Fruit fly (Drosophila melanogaster) whole organism, embryonic: ENCODE results near the gene aqz.
A peak's percentile ranks its signal among the peaks of the same experiment; 100 is the strongest.

Experiments
- BEAF-32 ChIP-seq: fragments of 200-800 bp; sonication (Bioruptor generic); optimal IDR thresholded peaks from 3 replicates; lab custom pipeline; 2017; ENCODE audit warnings: missing biosample characterization, missing genetic modification characterization, mild to moderate bottlenecking, moderate library complexity, missing genetic modification reagents
- CG11398 ChIP-seq: fragments of 200-800 bp; sonication (Bioruptor generic); optimal IDR thresholded peaks from 2 replicates; lab custom pipeline; 2016; ENCODE audit warnings: missing biosample characterization, missing genetic modification characterization
- CG11504 ChIP-seq: fragments of 200-800 bp; sonication (Bioruptor generic); optimal IDR thresholded peaks from 3 replicates; lab custom pipeline; 2019; ENCODE audit warnings: missing biosample characterization, mild to moderate bottlenecking, missing genetic modification characterization, moderate library complexity
- CG12744 ChIP-seq: fragments of 200-800 bp; sonication (Bioruptor generic); optimal IDR thresholded peaks from 2 replicates; lab custom pipeline; 2016; ENCODE audit warnings: missing biosample characterization, missing genetic modification characterization
- CG14014 ChIP-seq: fragments of 200-800 bp; sonication (Bioruptor generic); IDR thresholded peaks from 2 replicates; pipeline ENCODE4 v1.3.6; 2022; ENCODE audit warnings: missing biosample characterization, missing genetic modification characterization
- CG15696 ChIP-seq: fragments of 200-800 bp; sonication (Bioruptor generic); optimal IDR thresholded peaks from 2 replicates; lab custom pipeline; 2019; ENCODE audit warnings: missing biosample characterization, mild to moderate bottlenecking, missing genetic modification characterization, moderate library complexity
- CG18599 ChIP-seq: fragments of 200-800 bp; sonication (Bioruptor generic); optimal IDR thresholded peaks from 3 replicates; lab custom pipeline; 2017; ENCODE audit warnings: missing biosample characterization, missing genetic modification characterization, mild to moderate bottlenecking, moderate library complexity, missing genetic modification reagents
- CG32767 ChIP-seq: fragments of 200-800 bp; sonication (Bioruptor generic); IDR thresholded peaks from 2 replicates; pipeline ENCODE4 v1.3.6; 2022; ENCODE audit warnings: missing biosample characterization, missing genetic modification characterization
- CG32772 ChIP-seq: fragments of 200-800 bp; sonication (Bioruptor generic); IDR thresholded peaks from 2 replicates; pipeline ENCODE4 v1.3.6; 2022; ENCODE audit warnings: missing biosample characterization, missing genetic modification characterization
- CG4730 ChIP-seq: fragments of 200-800 bp; sonication (Bioruptor generic); IDR thresholded peaks from 2 replicates; pipeline ENCODE4 v1.3.6; 2022; ENCODE audit warnings: missing biosample characterization, missing genetic modification characterization
- CG4854 ChIP-seq: fragments of 200-800 bp; sonication (Bioruptor generic); optimal IDR thresholded peaks from 2 replicates; lab custom pipeline; 2016; ENCODE audit warnings: missing biosample characterization, missing genetic modification characterization, inconsistent platforms
- CG5245 ChIP-seq: fragments of 200-800 bp; sonication (Bioruptor generic); optimal IDR thresholded peaks from 3 replicates; lab custom pipeline; 2016; ENCODE audit warnings: missing biosample characterization, missing genetic modification characterization
- CG6175 ChIP-seq: fragments of 200-800 bp; sonication (Bioruptor generic); IDR thresholded peaks from 3 replicates; pipeline ENCODE4 v1.3.6; 2022; ENCODE audit warnings: missing biosample characterization, missing genetic modification characterization
- CG7839 ChIP-seq: fragments of 200-800 bp; sonication (Bioruptor generic); optimal IDR thresholded peaks from 3 replicates; lab custom pipeline; 2018; ENCODE audit warnings: missing biosample characterization, mild to moderate bottlenecking, missing genetic modification characterization, moderate library complexity
- CG8388 ChIP-seq: fragments of 200-800 bp; sonication (Bioruptor generic); optimal IDR thresholded peaks from 2 replicates; lab custom pipeline; 2019; ENCODE audit warnings: missing biosample characterization, mild to moderate bottlenecking, missing genetic modification characterization, moderate library complexity
- CG8478 ChIP-seq: fragments of >200 bp; optimal IDR thresholded peaks from 2 replicates; lab custom pipeline; 2018
- CTCF ChIP-seq: fragments of 200-800 bp; sonication (Bioruptor generic); optimal IDR thresholded peaks from 2 replicates; lab custom pipeline; 2017; ENCODE audit warnings: missing biosample characterization, mild to moderate bottlenecking, missing genetic modification characterization, moderate library complexity
- Camta ChIP-seq: fragments of 200-800 bp; sonication (Bioruptor generic); optimal IDR thresholded peaks from 2 replicates; lab custom pipeline; 2016; ENCODE audit warnings: missing biosample characterization, missing genetic modification characterization
- CkIIα-i1 ChIP-seq: fragments of 200-800 bp; sonication (Bioruptor generic); IDR thresholded peaks from 2 replicates; pipeline ENCODE4 v1.3.6; 2022; ENCODE audit warnings: missing biosample characterization, missing genetic modification characterization
- Ets65A ChIP-seq: fragments of 200-800 bp; sonication (Bioruptor generic); peaks from one replicate; lab custom pipeline; 2016; ENCODE audit warnings: missing biosample characterization, missing genetic modification characterization
- Fer2 ChIP-seq: fragments of 200-800 bp; sonication (Bioruptor generic); optimal IDR thresholded peaks from 2 replicates; lab custom pipeline; 2018; ENCODE audit warnings: missing biosample characterization, mild to moderate bottlenecking, missing genetic modification characterization, moderate library complexity
- HHEX ChIP-seq: fragments of 200-800 bp; sonication (Bioruptor generic); optimal IDR thresholded peaks from 3 replicates; lab custom pipeline; 2017; ENCODE audit warnings: missing biosample characterization, mild to moderate bottlenecking, missing genetic modification characterization, missing genetic modification reagents
- Hsf ChIP-seq: fragments of 200-800 bp; sonication (Bioruptor generic); optimal IDR thresholded peaks from 3 replicates; lab custom pipeline; 2016; ENCODE audit warnings: missing biosample characterization, missing genetic modification characterization
- Max ChIP-seq: fragments of 200-800 bp; sonication (Bioruptor generic); optimal IDR thresholded peaks from 2 replicates; lab custom pipeline; 2016; ENCODE audit warnings: missing biosample characterization, mild to moderate bottlenecking, missing genetic modification characterization
- Nf-YB ChIP-seq: fragments of 200-800 bp; sonication (Bioruptor generic); optimal IDR thresholded peaks from 3 replicates; lab custom pipeline; 2019; ENCODE audit warnings: missing biosample characterization, mild to moderate bottlenecking, missing genetic modification characterization, moderate library complexity
- Oli ChIP-seq: fragments of 200-800 bp; sonication (Bioruptor generic); optimal IDR thresholded peaks from 2 replicates; lab custom pipeline; 2018; ENCODE audit warnings: missing biosample characterization, mild to moderate bottlenecking, missing genetic modification characterization, moderate library complexity
- Ravus ChIP-seq: fragments of 200-800 bp; sonication (Bioruptor generic); IDR thresholded peaks from 2 replicates; pipeline ENCODE4 v1.3.6; 2022; ENCODE audit warnings: missing biosample characterization, missing genetic modification characterization
- Sry-δ ChIP-seq: fragments of 200-800 bp; sonication (Bioruptor generic); optimal IDR thresholded peaks from 2 replicates; lab custom pipeline; 2016; ENCODE audit warnings: missing biosample characterization, missing genetic modification characterization
- ab ChIP-seq: fragments of 200-800 bp; sonication (Bioruptor generic); optimal IDR thresholded peaks from 2 replicates; lab custom pipeline; 2016; ENCODE audit warnings: missing biosample characterization, missing genetic modification characterization
- ara ChIP-seq: fragments of 200-800 bp; sonication (Bioruptor generic); IDR thresholded peaks from 2 replicates; pipeline ENCODE4 v1.3.6; 2022; ENCODE audit warnings: missing biosample characterization, missing genetic modification characterization
- ase ChIP-seq: fragments of 200-800 bp; sonication (Bioruptor generic); IDR thresholded peaks from 3 replicates; pipeline ENCODE4 v1.3.6; 2022; ENCODE audit warnings: missing biosample characterization, missing genetic modification characterization
- az2 ChIP-seq: fragments of 200-800 bp; sonication (Bioruptor generic); optimal IDR thresholded peaks from 3 replicates; lab custom pipeline; 2016; ENCODE audit warnings: missing biosample characterization, missing genetic modification characterization
- br ChIP-seq: fragments of >200 bp; optimal IDR thresholded peaks from 2 replicates; lab custom pipeline; 2017
- croc ChIP-seq: fragments of 200-800 bp; sonication (Bioruptor generic); conservative IDR thresholded peaks from 3 replicates; pipeline ENCODE4 v1.3.6; 2022; ENCODE audit warnings: missing biosample characterization, missing genetic modification characterization
- dmrt99B ChIP-seq: fragments of 200-800 bp; sonication (Bioruptor generic); optimal IDR thresholded peaks from 2 replicates; lab custom pipeline; 2018; ENCODE audit warnings: missing biosample characterization, mild to moderate bottlenecking, missing genetic modification characterization, moderate library complexity
- gcm2 ChIP-seq: fragments of 200-800 bp; sonication (Bioruptor generic); optimal IDR thresholded peaks from 2 replicates; lab custom pipeline; 2016; ENCODE audit warnings: missing biosample characterization, missing genetic modification characterization
- gem ChIP-seq: fragments of 200-800 bp; sonication (Bioruptor generic); optimal IDR thresholded peaks from 2 replicates; lab custom pipeline; 2019; ENCODE audit warnings: missing biosample characterization, mild to moderate bottlenecking, missing genetic modification characterization, moderate library complexity
- knrl ChIP-seq: fragments of 200-800 bp; sonication (Bioruptor generic); IDR thresholded peaks from 3 replicates; pipeline ENCODE4 v1.3.6; 2022; ENCODE audit warnings: missing biosample characterization, missing genetic modification characterization; ENCODE audit not compliant: partially characterized antibody
- lmd ChIP-seq: fragments of 200-800 bp; sonication (Bioruptor generic); IDR thresholded peaks from 2 replicates; pipeline ENCODE4 v1.3.6; 2022; ENCODE audit warnings: missing biosample characterization, missing genetic modification characterization
- lov ChIP-seq, 2 experiments: fragments of 200-800 bp in 1 of 2; fragments of >200 bp in 1 of 2; sonication (Bioruptor generic) in 1 of 2; IDR thresholded peaks in 1 of 2; optimal IDR thresholded peaks in 1 of 2; 2 replicates in 1 of 2; 3 replicates in 1 of 2; pipeline versions ENCODE4 v1.3.6 to Lab custom; 2017 to 2022; ENCODE audit warnings: missing biosample characterization in 1 of 2, missing genetic modification characterization in 1 of 2
- mam ChIP-seq: fragments of 200-800 bp; sonication (Bioruptor generic); optimal IDR thresholded peaks from 3 replicates; lab custom pipeline; 2016; ENCODE audit warnings: missing biosample characterization, missing genetic modification characterization
- nau ChIP-seq: fragments of 200-800 bp; sonication (Bioruptor generic); optimal IDR thresholded peaks from 3 replicates; lab custom pipeline; 2017; ENCODE audit warnings: missing biosample characterization, mild to moderate bottlenecking, missing genetic modification characterization, missing genetic modification reagents
- pita ChIP-seq: fragments of 200-800 bp; sonication (Bioruptor generic); optimal IDR thresholded peaks from 2 replicates; lab custom pipeline; 2017; ENCODE audit warnings: missing biosample characterization, mild to moderate bottlenecking, missing genetic modification characterization
- prd ChIP-seq, 3 experiments: fragments of >200 bp in 2 of 3; fragments of 200-800 bp in 1 of 3; sonication (Bioruptor generic) in 1 of 3; optimal IDR thresholded peaks in 2 of 3; IDR thresholded peaks in 1 of 3; 2 replicates in 2 of 3; 3 replicates in 1 of 3; pipeline versions ENCODE4 v1.3.6 to Lab custom; 2017 to 2022; ENCODE audit warnings: missing biosample characterization in 1 of 3, missing genetic modification characterization in 1 of 3
- rib ChIP-seq: fragments of 200-800 bp; sonication (Bioruptor generic); IDR thresholded peaks from 2 replicates; pipeline ENCODE4 v1.3.6; 2022; ENCODE audit warnings: missing biosample characterization, missing genetic modification characterization
- sc ChIP-seq, 3 experiments: fragments of >200 bp in 2 of 3; fragments of 200-800 bp in 1 of 3; sonication (Bioruptor generic) in 1 of 3; optimal IDR thresholded peaks; 2 replicates in 2 of 3; 3 replicates in 1 of 3; lab custom pipeline; 2017; ENCODE audit warnings: mild to moderate bottlenecking in 1 of 3, missing biosample characterization in 1 of 3, missing genetic modification characterization in 1 of 3, missing genetic modification reagents in 1 of 3
- sd ChIP-seq: fragments of 200-800 bp; sonication (Bioruptor generic); optimal IDR thresholded peaks from 3 replicates; lab custom pipeline; 2018; ENCODE audit warnings: missing biosample characterization, mild to moderate bottlenecking, missing genetic modification characterization, moderate library complexity
- sima ChIP-seq: fragments of 200-800 bp; sonication (Bioruptor generic); optimal IDR thresholded peaks from 2 replicates; lab custom pipeline; 2016; ENCODE audit warnings: missing biosample characterization, missing genetic modification characterization
- unpg ChIP-seq: fragments of 200-800 bp; sonication (Bioruptor generic); optimal IDR thresholded peaks from 3 replicates; lab custom pipeline; 2018; ENCODE audit warnings: missing biosample characterization, mild to moderate bottlenecking, missing genetic modification characterization, moderate library complexity
- zf30C ChIP-seq: fragments of 200-800 bp; sonication (Bioruptor generic); optimal IDR thresholded peaks from 3 replicates; lab custom pipeline; 2018; ENCODE audit warnings: missing biosample characterization, mild to moderate bottlenecking, missing genetic modification characterization

The aqz gene

dm6 chr3R:8801126-8801762, 19.2 kb downstream of the aqz start, which contains the start of the genes Pif1A, Pif1B and CCT7 (continued):
- TF ChIP-seq lov (optimal IDR thresholded peaks at IDR 0.05; lab: Kevin White, UChicago): no peak
- TF ChIP-seq lov (GFP tag; IDR thresholded peaks at IDR 0.05; lab: Robert Waterston, UW): no peak
- no peak for TF ChIP-seq CG15696 (tag; lab: Kevin White, UChicago)
- TF ChIP-seq Max (GFP tag; lab: Kevin White, UChicago): peak; percentile 61
- TF ChIP-seq sd: no peak
- no peak for TF ChIP-seq Camta
- no peak for TF ChIP-seq pita (GFP tag; lab: Kevin White, UChicago)
- TF ChIP-seq prd (optimal IDR thresholded peaks at IDR 0.05; lab: Kevin White, UChicago): no peak
- no peak for TF ChIP-seq prd (GFP tag; IDR thresholded peaks at IDR 0.05; lab: Robert Waterston, UW)
- no peak for TF ChIP-seq br
- TF ChIP-seq az2 (GFP tag; lab: Kevin White, UChicago): peak; percentile 3
- TF ChIP-seq zf30C (GFP tag; lab: Kevin White, UChicago): no peak
- TF ChIP-seq ara (GFP tag; lab: Robert Waterston, UW): no peak
- TF ChIP-seq lmd (GFP tag; lab: Robert Waterston, UW): no peak
- no peak for TF ChIP-seq nau
- peak; percentile 32 for TF ChIP-seq gem (tag; lab: Kevin White, UChicago)
- TF ChIP-seq CG32767 (GFP tag; lab: Robert Waterston, UW): no peak
- no peak for TF ChIP-seq CG11398
- peak; percentile 85 for TF ChIP-seq Sry-δ (GFP tag; lab: Kevin White, UChicago)
- peak; percentile 93 for TF ChIP-seq knrl
- TF ChIP-seq BEAF-32 (GFP tag; lab: Kevin White, UChicago): peak; percentile 94
- TF ChIP-seq CG12744 (GFP tag; lab: Kevin White, UChicago): no peak
- no peak for TF ChIP-seq Ets65A (GFP tag; lab: Kevin White, UChicago)
- no peak for TF ChIP-seq CG8478 (lab: Kevin White, UChicago)
- TF ChIP-seq CG11504 (tag; lab: Kevin White, UChicago): peak; percentile 15
- no peak for TF ChIP-seq Oli (tag; lab: Kevin White, UChicago)
- no peak for TF ChIP-seq CG14014 (GFP tag; lab: Robert Waterston, UW)
- no peak for TF ChIP-seq unpg (GFP tag; lab: Kevin White, UChicago)
- TF ChIP-seq gcm2 (GFP tag; lab: Kevin White, UChicago): no peak
- TF ChIP-seq mam: peak; percentile 17
- no peak for TF ChIP-seq CG5245 (GFP tag; lab: Kevin White, UChicago)
- TF ChIP-seq dmrt99B (tag; lab: Kevin White, UChicago): no peak
- no peak for TF ChIP-seq CG6175 (GFP tag; lab: Robert Waterston, UW)
- peak; percentile 35 for TF ChIP-seq Hsf
- TF ChIP-seq ase (GFP tag; lab: Robert Waterston, UW): no peak
- TF ChIP-seq CG4854: peak; percentile 2
- TF ChIP-seq HHEX (GFP tag; lab: Kevin White, UChicago): no peak
- TF ChIP-seq ab (GFP tag; lab: Kevin White, UChicago): no peak
- no peak for TF ChIP-seq croc (GFP tag; lab: Robert Waterston, UW)
- no peak for TF ChIP-seq CG4730
- TF ChIP-seq rib: no peak
- no peak for TF ChIP-seq CG7839 (tag; lab: Kevin White, UChicago)
- TF ChIP-seq CG18599: no peak
- TF ChIP-seq Fer2 (tag; lab: Kevin White, UChicago): no peak
- no peak for TF ChIP-seq Nf-YB (GFP tag; lab: Kevin White, UChicago)
- TF ChIP-seq CkIIα-i1 (GFP tag; lab: Robert Waterston, UW): no peak
- TF ChIP-seq CTCF: peak; percentile 15
- TF ChIP-seq CG32772: no peak
- no peak for TF ChIP-seq CG8388 (GFP tag; lab: Kevin White, UChicago)
- no peak for TF ChIP-seq sc (optimal IDR thresholded peaks at IDR 0.05; lab: Kevin White, UChicago)
- no peak for TF ChIP-seq sc (GFP tag; optimal IDR thresholded peaks at IDR 0.05; lab: Kevin White, UChicago)
- no peak for TF ChIP-seq sima (GFP tag; lab: Kevin White, UChicago)
- TF ChIP-seq Ravus: no peak
